Worm (Caenorhabditis elegans): ENCODE results near the gene srh-135.
A peak's percentile ranks its signal among the peaks of the same experiment; 100 is the strongest.

srh-135 gene

ce11 chrII:10203765-10204164, 23.2 kb downstream of the srh-135 start:
- peak; percentile 34 for TF ChIP-seq nhr-237 (tag; optimal IDR thresholded peaks at IDR 0.05)
- TF ChIP-seq blmp-1 (tag; optimal IDR thresholded peaks at IDR 0.05), result peak; percentile 13
- TF ChIP-seq M03D4.4 (tag; optimal IDR thresholded peaks at IDR 0.05), result no peak
- peak; percentile 67 for TF ChIP-seq ham-2 (GFP tag; optimal IDR thresholded peaks at IDR 0.05)
- TF ChIP-seq pha-4 (tag; optimal IDR thresholded peaks at IDR 0.05), result peak; percentile 68
- no peak for TF ChIP-seq cnd-1 (tag; optimal IDR thresholded peaks at IDR 0.05)

ce11 chrII:10203067-10203466, 23.9 kb downstream of the srh-135 start:
- TF ChIP-seq cnd-1 (tag; optimal IDR thresholded peaks at IDR 0.05) (no peak), nhr-2 (tag; optimal IDR thresholded peaks at IDR 0.05) (no peak), lin-13 (tag; optimal IDR thresholded peaks at IDR 0.05) (no peak), unc-62 (GFP tag; optimal IDR thresholded peaks at IDR 0.05) (peak; percentile 28), mab-5 (tag; optimal IDR thresholded peaks at IDR 0.05) (peak; percentile 23)

- no peak for TF ChIP-seq nhr-237 (tag; optimal IDR thresholded peaks at IDR 0.05)
- TF ChIP-seq mls-2 (tag; optimal IDR thresholded peaks at IDR 0.05), result peak; percentile 52
- TF ChIP-seq drap-1 (GFP tag; optimal IDR thresholded peaks at IDR 0.05), result peak; percentile 62
- peak; percentile 37 for TF ChIP-seq mep-1 (tag; optimal IDR thresholded peaks at IDR 0.05)
- peak; percentile 59 for TF ChIP-seq ces-1 (GFP tag; optimal IDR thresholded peaks at IDR 0.05)
- peak; percentile 71 for TF ChIP-seq zip-8 (tag; optimal IDR thresholded peaks at IDR 0.05)
- TF ChIP-seq mab-5 (tag; optimal IDR thresholded peaks at IDR 0.05), result no peak
- TF ChIP-seq ceh-83 (GFP tag; optimal IDR thresholded peaks at IDR 0.05), result peak; percentile 20
- TF ChIP-seq M03D4.4 (tag; optimal IDR thresholded peaks at IDR 0.05), result peak; percentile 33
- no peak for TF ChIP-seq ceh-39 (tag; optimal IDR thresholded peaks at IDR 0.05)
- no peak for TF ChIP-seq ham-2 (GFP tag; optimal IDR thresholded peaks at IDR 0.05)
- peak; percentile 67 for TF ChIP-seq unc-120 (tag; optimal IDR thresholded peaks at IDR 0.05; ENCODE audit: poor library complexity, severe bottlenecking)
- TF ChIP-seq pha-4 (tag; optimal IDR thresholded peaks at IDR 0.05), result peak; percentile 68
- no peak for TF ChIP-seq unc-39 (tag; optimal IDR thresholded peaks at IDR 0.05)
- TF ChIP-seq unc-62 (GFP tag; optimal IDR thresholded peaks at IDR 0.05), result peak; percentile 29
- TF ChIP-seq hlh-1 (tag; optimal IDR thresholded peaks at IDR 0.05), result peak; percentile 32
- TF ChIP-seq sptf-1 (tag; optimal IDR thresholded peaks at IDR 0.05), result peak; percentile 64
Measured at ce11 chrII:10202275-10202674, 24.7 kb downstream of the srh-135 start.

- TF ChIP-seq M03D4.4 (tag; optimal IDR thresholded peaks at IDR 0.05) (no peak), tbx-8 (GFP tag; optimal IDR thresholded peaks at IDR 0.05) (no peak), nhr-76 (tag; optimal IDR thresholded peaks at IDR 0.05) (no peak), pha-4 (tag; optimal IDR thresholded peaks at IDR 0.05) (no peak), lin-13 (tag; optimal IDR thresholded peaks at IDR 0.05) (no peak), unc-120 (tag; optimal IDR thresholded peaks at IDR 0.05; ENCODE audit: poor library complexity, severe bottlenecking) (no peak), hlh-1 (tag; optimal IDR thresholded peaks at IDR 0.05) (no peak), elt-3 (tag; optimal IDR thresholded peaks at IDR 0.05) (no peak), ceh-83 (GFP tag; optimal IDR thresholded peaks at IDR 0.05) (no peak), nhr-2 (tag; optimal IDR thresholded peaks at IDR 0.05) (no peak), flh-1 (GFP tag; optimal IDR thresholded peaks at IDR 0.05) (no peak), zip-8 (tag; optimal IDR thresholded peaks at IDR 0.05) (no peak), ceh-39 (tag; optimal IDR thresholded peaks at IDR 0.05) (no peak), unc-39 (tag; optimal IDR thresholded peaks at IDR 0.05) (no peak), sem-2 (GFP tag; optimal IDR thresholded peaks at IDR 0.05) (no peak), sptf-1 (tag; optimal IDR thresholded peaks at IDR 0.05) (peak; percentile 44), ces-1 (GFP tag; optimal IDR thresholded peaks at IDR 0.05) (peak; percentile 85), nhr-28 (tag; optimal IDR thresholded peaks at IDR 0.05) (no peak), bed-3 (GFP tag; optimal IDR thresholded peaks at IDR 0.05) (no peak), mep-1 (tag; optimal IDR thresholded peaks at IDR 0.05) (no peak), unc-62 (GFP tag; optimal IDR thresholded peaks at IDR 0.05) (no peak), lsy-2 (tag; optimal IDR thresholded peaks at IDR 0.05) (peak; percentile 55), elt-1 (tag; optimal IDR thresholded peaks at IDR 0.05; ENCODE audit: borderline replicate concordance, insufficient read depth) (no peak)
Measured at ce11 chrII:10200759-10201158, 26.2 kb downstream of the srh-135 start, which contains the start of gene arv-1. Gene arv-1, minus strand, starts transcription at chrII:10200823.

- no peak for TF ChIP-seq nhr-12 (tag; optimal IDR thresholded peaks at IDR 0.05)
- no peak for TF ChIP-seq sem-2 (GFP tag; optimal IDR thresholded peaks at IDR 0.05)
- TF ChIP-seq elt-1 (tag; optimal IDR thresholded peaks at IDR 0.05; ENCODE audit: borderline replicate concordance, insufficient read depth), result no peak
- TF ChIP-seq nhr-28 (tag; optimal IDR thresholded peaks at IDR 0.05), result no peak
- TF ChIP-seq ceh-43 (GFP tag; optimal IDR thresholded peaks at IDR 0.05), result no peak
Measured at ce11 chrII:10199906-10200305, 27.0 kb downstream of the srh-135 start, which contains the start of gene R05H5.4. Gene R05H5.4, minus strand, starts transcription at chrII:10200006.
